Worm (Caenorhabditis elegans) whole organism, L4 larva: ENCODE measurements around the gene prx-5.

Experiments
- aha-1 ChIP-seq: fragments of 150-350 bp; peaks from one replicate; lab custom pipeline; 2014; ENCODE audit warnings: missing biosample characterization, missing genetic modification characterization
- cey-2 ChIP-seq: sonication (generic microtip); optimal IDR thresholded peaks from 3 replicates; lab custom pipeline; 2017; ENCODE audit warnings: missing genetic modification characterization, mild to moderate bottlenecking, missing compliant biosample characterization, antibody characterized with exemption, borderline replicate concordance; ENCODE audit not compliant: insufficient read depth
- lin-39 ChIP-seq: fragments of 150-350 bp; optimal IDR thresholded peaks from 2 replicates; lab custom pipeline; 2014; ENCODE audit warnings: missing biosample characterization, missing genetic modification reagents, missing genetic modification characterization
- rbr-2 ChIP-seq: sonication (generic microtip); optimal IDR thresholded peaks from 2 replicates; lab custom pipeline; 2016; ENCODE audit warnings: missing genotype, missing genetic modification characterization, missing compliant biosample characterization
- unc-130 ChIP-seq: sonication (generic microtip); optimal IDR thresholded peaks from 2 replicates; lab custom pipeline; 2016; ENCODE audit warnings: missing genetic modification reagents, missing genetic modification characterization, missing compliant biosample characterization

ce11 chrII:8748638-8749037, 44.0 kb downstream of the prx-5 start:
- TF ChIP-seq aha-1 (tag; lab: Kevin White, UChicago) (no peak), cey-2 (tag; lab: Kevin White, UChicago) (no peak), lin-39 (no peak), rbr-2 (tag; lab: Kevin White, UChicago) (no peak), unc-130 (GFP tag; lab: Kevin White, UChicago) (no peak)
